Worm (Caenorhabditis elegans) whole organism, young adult: ENCODE data around the gene sdz-19.

Experiments used
- B0019.2 ChIP-seq: fragments of 200-800 bp; sonication (Bioruptor generic); conservative IDR thresholded peaks from 2 replicates; pipeline ENCODE4 v1.3.6; 2022; ENCODE audit warnings: missing genetic modification reagents, missing genetic modification characterization, missing compliant biosample characterization
- F10E7.11 ChIP-seq: sonication (generic microtip); optimal IDR thresholded peaks from 2 replicates; lab custom pipeline; 2017; ENCODE audit warnings: mild to moderate bottlenecking, missing genetic modification characterization, moderate library complexity, missing compliant biosample characterization
- F22D6.2 ChIP-seq: sonication (generic microtip); optimal IDR thresholded peaks from 2 replicates; lab custom pipeline; 2016; ENCODE audit warnings: mild to moderate bottlenecking, missing genetic modification characterization, missing compliant biosample characterization
- F23B12.7 ChIP-seq: sonication (generic microtip); optimal IDR thresholded peaks from 2 replicates; lab custom pipeline; 2017; ENCODE audit warnings: missing genetic modification characterization, mild to moderate bottlenecking, missing compliant biosample characterization, antibody characterized with exemption, moderate library complexity; ENCODE audit not compliant: insufficient read depth
- F39B2.1 ChIP-seq: fragments of 200-800 bp; sonication (Bioruptor generic); IDR thresholded peaks from 2 replicates; pipeline ENCODE4 v1.3.6; 2022; ENCODE audit warnings: missing genetic modification reagents, missing genetic modification characterization, missing compliant biosample characterization
- K11D2.4 ChIP-seq: fragments of 200-800 bp; sonication (Bioruptor generic); IDR thresholded peaks from 2 replicates; pipeline ENCODE4 v1.3.6; 2022; ENCODE audit warnings: missing genetic modification reagents, missing genetic modification characterization, missing compliant biosample characterization
- K12H6.12 ChIP-seq: fragments of 200-800 bp; sonication (Bioruptor generic); optimal IDR thresholded peaks from 2 replicates; lab custom pipeline; 2018; ENCODE audit warnings: mild to moderate bottlenecking, missing genetic modification characterization, missing compliant biosample characterization
- T26A5.8 ChIP-seq: sonication (generic microtip); optimal IDR thresholded peaks from 2 replicates; lab custom pipeline; 2016; ENCODE audit warnings: missing genetic modification characterization, missing compliant biosample characterization
- Y53F4B.3 ChIP-seq: fragments of 200-800 bp; sonication (Bioruptor generic); IDR thresholded peaks from 2 replicates; pipeline ENCODE4 v1.3.6; 2022; ENCODE audit warnings: missing genetic modification reagents, missing genetic modification characterization, missing compliant biosample characterization
- Y79H2A.3 ChIP-seq: fragments of 200-800 bp; sonication (Bioruptor generic); conservative IDR thresholded peaks from 2 replicates; pipeline ENCODE4 v1.3.6; 2022; ENCODE audit warnings: missing genetic modification reagents, missing genetic modification characterization, missing compliant biosample characterization
- ZK185.1 ChIP-seq: sonication (generic microtip); optimal IDR thresholded peaks from 2 replicates; lab custom pipeline; 2016; ENCODE audit warnings: mild to moderate bottlenecking, missing genetic modification characterization, missing compliant biosample characterization; ENCODE audit not compliant: poor library complexity, severe bottlenecking
- akir-1 ChIP-seq: fragments of 200-800 bp; sonication (Bioruptor generic); optimal IDR thresholded peaks from 2 replicates; lab custom pipeline; 2018; ENCODE audit warnings: mild to moderate bottlenecking, missing genetic modification characterization, moderate library complexity, missing compliant biosample characterization
- aptf-2 ChIP-seq: fragments of 200-800 bp; sonication (Bioruptor generic); conservative IDR thresholded peaks from 2 replicates; pipeline ENCODE4 v1.3.6; 2022; ENCODE audit warnings: missing genetic modification reagents, missing genetic modification characterization, missing compliant biosample characterization
- ccch-3 ChIP-seq: fragments of 200-800 bp; sonication (Bioruptor generic); optimal IDR thresholded peaks from 2 replicates; lab custom pipeline; 2018; ENCODE audit warnings: mild to moderate bottlenecking, missing genetic modification characterization, missing compliant biosample characterization
- cebp-1 ChIP-seq, 2 experiments: fragments of 200-800 bp in 1 of 2; sonication (Bioruptor generic) in 1 of 2; sonication (generic microtip) in 1 of 2; IDR thresholded peaks in 1 of 2; optimal IDR thresholded peaks in 1 of 2; 2 replicates each; pipeline versions ENCODE4 v1.3.6 to Lab custom; 2017 to 2022; ENCODE audit warnings: missing compliant biosample characterization in 2 of 2, missing genetic modification characterization in 2 of 2, mild to moderate bottlenecking in 1 of 2, missing genetic modification reagents in 1 of 2, moderate library complexity in 1 of 2
- cebp-2 ChIP-seq: fragments of 200-800 bp; sonication (Bioruptor generic); IDR thresholded peaks from 2 replicates; pipeline ENCODE4 v1.3.6; 2022; ENCODE audit warnings: missing genetic modification characterization, missing compliant biosample characterization
- ceh-100 ChIP-seq: fragments of 200-800 bp; sonication (Bioruptor generic); IDR thresholded peaks from 2 replicates; pipeline ENCODE4 v1.3.6; 2022; ENCODE audit warnings: missing genetic modification reagents, missing genetic modification characterization, missing compliant biosample characterization
- ceh-40 ChIP-seq: fragments of 200-800 bp; sonication (Bioruptor generic); IDR thresholded peaks from 2 replicates; pipeline ENCODE4 v1.3.6; 2022; ENCODE audit warnings: missing genetic modification characterization, missing compliant biosample characterization
- dpff-1 ChIP-seq: sonication (generic microtip); optimal IDR thresholded peaks from 2 replicates; lab custom pipeline; 2017; ENCODE audit warnings: mild to moderate bottlenecking, missing genetic modification characterization, missing compliant biosample characterization
- egl-44 ChIP-seq: fragments of 200-800 bp; sonication (Bioruptor generic); IDR thresholded peaks from 2 replicates; pipeline ENCODE4 v1.3.6; 2022; ENCODE audit warnings: missing genetic modification reagents, missing genetic modification characterization, missing compliant biosample characterization
- egrh-3 ChIP-seq: fragments of 200-800 bp; sonication (Bioruptor generic); IDR thresholded peaks from 2 replicates; pipeline ENCODE4 v1.3.6; 2022; ENCODE audit warnings: missing genetic modification reagents, missing genetic modification characterization, missing compliant biosample characterization
- gei-17 ChIP-seq: fragments of 200-800 bp; sonication (Bioruptor generic); optimal IDR thresholded peaks from 2 replicates; lab custom pipeline; 2018; ENCODE audit warnings: mild to moderate bottlenecking, missing genetic modification characterization, missing compliant biosample characterization
- him-1 ChIP-seq: sonication (generic microtip); optimal IDR thresholded peaks from 2 replicates; lab custom pipeline; 2016; ENCODE audit warnings: missing genotype, missing genetic modification reagents, missing genetic modification characterization, missing compliant biosample characterization
- hlh-12 ChIP-seq: sonication (generic microtip); optimal IDR thresholded peaks from 2 replicates; lab custom pipeline; 2016; ENCODE audit warnings: missing genetic modification characterization, missing compliant biosample characterization
- hmg-20 ChIP-seq: fragments of 200-800 bp; sonication (Bioruptor generic); IDR thresholded peaks from 2 replicates; pipeline ENCODE4 v1.3.6; 2022; ENCODE audit warnings: missing genetic modification reagents, missing genetic modification characterization, missing compliant biosample characterization
- hsf-1 ChIP-seq: fragments of 200-800 bp; sonication (Bioruptor generic); IDR thresholded peaks from 2 replicates; pipeline ENCODE4 v1.3.6; 2022; ENCODE audit warnings: missing genetic modification reagents, missing genetic modification characterization, missing compliant biosample characterization
- lag-1 ChIP-seq: fragments of 200-800 bp; sonication (Bioruptor generic); IDR thresholded peaks from 2 replicates; pipeline ENCODE4 v1.3.6; 2022; ENCODE audit warnings: missing genetic modification reagents, missing genetic modification characterization, missing compliant biosample characterization
- lin-35 ChIP-seq, 3 experiments: fragments of 150-350 bp in 2 of 3; sonication (generic microtip) in 1 of 3; optimal IDR thresholded peaks; 2 replicates each; lab custom pipeline; 2014 to 2018; ENCODE audit warnings: missing biosample characterization in 3 of 3, missing genetic modification characterization in 3 of 3, missing genetic modification reagents in 3 of 3
- lin-54 ChIP-seq: fragments of 200-800 bp; sonication (Bioruptor generic); optimal IDR thresholded peaks from 2 replicates; lab custom pipeline; 2018; ENCODE audit warnings: mild to moderate bottlenecking, missing genetic modification characterization, missing compliant biosample characterization
- lir-1 ChIP-seq: fragments of 200-800 bp; sonication (Bioruptor generic); conservative IDR thresholded peaks from 2 replicates; pipeline ENCODE4 v1.3.6; 2022; ENCODE audit warnings: missing genetic modification reagents, missing genetic modification characterization, missing compliant biosample characterization
- lsl-1 ChIP-seq: fragments of 200-800 bp; sonication (Bioruptor generic); optimal IDR thresholded peaks from 2 replicates; lab custom pipeline; 2018; ENCODE audit warnings: mild to moderate bottlenecking, missing genetic modification characterization, moderate library complexity, missing compliant biosample characterization
- madf-10 ChIP-seq: sonication (generic microtip); optimal IDR thresholded peaks from 2 replicates; lab custom pipeline; 2016; ENCODE audit warnings: mild to moderate bottlenecking, missing genetic modification characterization, missing compliant biosample characterization
- madf-3 ChIP-seq: fragments of 200-800 bp; sonication (Bioruptor generic); IDR thresholded peaks from 2 replicates; pipeline ENCODE4 v1.3.6; 2022; ENCODE audit warnings: missing genetic modification reagents, missing genetic modification characterization, missing compliant biosample characterization
- mxl-1 ChIP-seq: sonication (generic microtip); optimal IDR thresholded peaks from 2 replicates; lab custom pipeline; 2016; ENCODE audit warnings: missing genetic modification characterization, missing compliant biosample characterization
- nfya-1 ChIP-seq: sonication (generic microtip); optimal IDR thresholded peaks from 2 replicates; lab custom pipeline; 2017; ENCODE audit warnings: antibody characterized with exemption, missing compliant biosample characterization, missing genetic modification characterization, borderline replicate concordance; ENCODE audit not compliant: insufficient read depth
- nfyb-1 ChIP-seq: fragments of 200-800 bp; sonication (Bioruptor generic); IDR thresholded peaks from 2 replicates; pipeline ENCODE4 v1.3.6; 2022; ENCODE audit warnings: missing genetic modification reagents, missing genetic modification characterization, missing compliant biosample characterization
- nhr-120 ChIP-seq: fragments of 200-800 bp; sonication (Bioruptor generic); IDR thresholded peaks from 2 replicates; pipeline ENCODE4 v1.3.6; 2022; ENCODE audit warnings: missing genetic modification characterization, missing compliant biosample characterization
- nhr-179 ChIP-seq: sonication (generic microtip); optimal IDR thresholded peaks from 2 replicates; lab custom pipeline; 2016; ENCODE audit warnings: mild to moderate bottlenecking, missing genetic modification characterization, missing compliant biosample characterization
- nhr-90 ChIP-seq: sonication (generic microtip); optimal IDR thresholded peaks from 2 replicates; lab custom pipeline; 2016; ENCODE audit warnings: missing genotype, mild to moderate bottlenecking, missing genetic modification characterization, missing compliant biosample characterization
- repo-1 ChIP-seq: sonication (generic microtip); optimal IDR thresholded peaks from 2 replicates; lab custom pipeline; 2017; ENCODE audit warnings: mild to moderate bottlenecking, missing genetic modification characterization, missing compliant biosample characterization
- snpc-3.4 ChIP-seq: sonication (generic microtip); optimal IDR thresholded peaks from 2 replicates; lab custom pipeline; 2017; ENCODE audit warnings: missing genetic modification characterization, mild to moderate bottlenecking, missing compliant biosample characterization, antibody characterized with exemption, moderate library complexity, missing genotype, missing genetic modification reagents
- tlf-1 ChIP-seq: fragments of 200-800 bp; sonication (Bioruptor generic); optimal IDR thresholded peaks from 2 replicates; lab custom pipeline; 2018; ENCODE audit warnings: mild to moderate bottlenecking, missing genetic modification characterization, missing compliant biosample characterization
- unc-62 ChIP-seq: fragments of 150-350 bp; optimal IDR thresholded peaks from 2 replicates; lab custom pipeline; 2014; ENCODE audit warnings: missing biosample characterization, missing genetic modification reagents, missing genetic modification characterization
- xnd-1 ChIP-seq: sonication (generic microtip); optimal IDR thresholded peaks from 2 replicates; lab custom pipeline; 2016; ENCODE audit warnings: missing genotype, missing genetic modification reagents, missing genetic modification characterization, missing compliant biosample characterization
- zfh-2 ChIP-seq: fragments of 200-800 bp; sonication (Bioruptor generic); conservative IDR thresholded peaks from 2 replicates; pipeline ENCODE4 v1.3.6; 2022; ENCODE audit warnings: missing genetic modification reagents, missing genetic modification characterization, missing compliant biosample characterization
- ztf-25 ChIP-seq: fragments of 200-800 bp; sonication (Bioruptor generic); IDR thresholded peaks from 2 replicates; pipeline ENCODE4 v1.3.6; 2022; ENCODE audit warnings: missing genetic modification reagents, missing genetic modification characterization, missing compliant biosample characterization
- ztf-26 ChIP-seq: sonication (generic microtip); optimal IDR thresholded peaks from 2 replicates; lab custom pipeline; 2017; ENCODE audit warnings: missing genetic modification characterization, missing compliant biosample characterization
- ztf-6 ChIP-seq: fragments of 200-800 bp; sonication (Bioruptor generic); IDR thresholded peaks from 2 replicates; pipeline ENCODE4 v1.3.6; 2022; ENCODE audit warnings: missing genetic modification reagents, missing genetic modification characterization, missing compliant biosample characterization

sdz-19 gene

DNA sequence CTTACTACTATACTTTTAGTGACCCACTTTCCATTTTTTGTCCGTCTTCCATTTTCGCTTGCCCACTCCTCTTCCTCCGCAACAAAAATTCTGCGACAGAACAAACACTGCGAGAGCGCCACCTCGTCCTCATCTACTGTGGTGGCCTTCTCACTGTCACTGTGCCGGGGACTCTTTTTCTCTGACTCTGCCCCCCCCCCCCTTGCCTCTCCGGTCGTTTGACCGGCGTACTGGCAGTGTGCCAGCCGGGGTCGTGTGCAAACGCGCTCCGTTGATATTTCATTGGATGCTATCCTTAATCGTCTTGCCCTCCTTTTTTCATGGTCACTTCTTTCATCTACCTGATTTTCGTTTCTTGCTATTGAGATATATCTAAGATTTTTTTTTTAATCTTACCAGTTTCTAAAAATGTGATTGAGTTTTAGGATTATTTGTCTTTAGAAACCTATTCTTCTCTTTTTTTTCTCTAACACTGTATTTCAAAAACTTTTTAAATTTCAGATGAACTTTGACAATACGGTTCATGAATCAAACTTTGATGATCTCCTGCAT lies 22.6 kb downstream of the sdz-19 start, which contains the start of gene atf-6 (continued):
- no peak for TF ChIP-seq xnd-1
- peak; percentile 53 for TF ChIP-seq ztf-26 (tag; lab: Kevin White, UChicago)
- TF ChIP-seq egrh-3, result peak; percentile 98
- TF ChIP-seq ceh-40 (GFP tag; lab: Robert Waterston, UW), result no peak
- no peak for TF ChIP-seq hmg-20 (GFP tag; lab: Robert Waterston, UW)
- no peak for TF ChIP-seq ccch-3 (GFP tag; lab: Kevin White, UChicago)
- TF ChIP-seq cebp-1 (GFP tag; IDR thresholded peaks at IDR 0.05; lab: Robert Waterston, UW), result no peak
- no peak for TF ChIP-seq cebp-1 (tag; optimal IDR thresholded peaks at IDR 0.05; lab: Kevin White, UChicago)
- peak; percentile 96 for TF ChIP-seq K12H6.12 (tag; lab: Kevin White, UChicago)
- TF ChIP-seq F23B12.7 (tag; lab: Kevin White, UChicago), result peak; percentile 37
- TF ChIP-seq nhr-90 (tag; lab: Kevin White, UChicago), result peak; percentile 39
- TF ChIP-seq egl-44 (GFP tag; lab: Robert Waterston, UW), result peak; percentile 71; the same call in 1 of the 2 replicates
- TF ChIP-seq nfyb-1 (GFP tag; lab: Robert Waterston, UW), result no peak
- no peak for TF ChIP-seq hlh-12 (tag; lab: Kevin White, UChicago)
- TF ChIP-seq mxl-1 (tag; lab: Kevin White, UChicago), result no peak
- no peak for TF ChIP-seq F39B2.1 (GFP tag; lab: Robert Waterston, UW)
- no peak for TF ChIP-seq snpc-3.4 (tag; lab: Kevin White, UChicago)
- TF ChIP-seq lin-35 (GFP tag; optimal IDR thresholded peaks at IDR 0.05; lab: Kevin White, UChicago), result no peak
- 0 out of 2 replicates have a peak, but pooled peaks have one; percentile 44 for TF ChIP-seq ztf-25 (GFP tag; lab: Robert Waterston, UW)
- no peak for TF ChIP-seq nfya-1
- TF ChIP-seq madf-10 (tag; lab: Kevin White, UChicago), result peak; percentile 55
- no peak for TF ChIP-seq ZK185.1 (tag; lab: Kevin White, UChicago)
- TF ChIP-seq nhr-120, result no peak
- TF ChIP-seq unc-62, result no peak
- no peak for TF ChIP-seq Y53F4B.3 (GFP tag; lab: Robert Waterston, UW)
- TF ChIP-seq aptf-2 (GFP tag; lab: Robert Waterston, UW), result no peak
- no peak for TF ChIP-seq T26A5.8 (tag; lab: Kevin White, UChicago)
- TF ChIP-seq gei-17, result peak; percentile 70
- no peak for TF ChIP-seq lsl-1
- no peak for TF ChIP-seq akir-1
- TF ChIP-seq F10E7.11 (tag; lab: Kevin White, UChicago), result no peak
- no peak for TF ChIP-seq nhr-179 (tag; lab: Kevin White, UChicago)
- TF ChIP-seq zfh-2 (GFP tag; lab: Robert Waterston, UW), result peak; percentile 99
- no peak for TF ChIP-seq hsf-1 (GFP tag; lab: Robert Waterston, UW)
- no peak for TF ChIP-seq him-1 (tag; lab: Kevin White, UChicago)
- peak; percentile 71 for TF ChIP-seq K11D2.4 (GFP tag; lab: Robert Waterston, UW)
- no peak for TF ChIP-seq madf-3 (GFP tag; lab: Robert Waterston, UW)
- TF ChIP-seq ceh-100 (GFP tag; lab: Robert Waterston, UW), result no peak
- peak; percentile 58; the same call in 1 of the 2 replicates for TF ChIP-seq ztf-6 (GFP tag; lab: Robert Waterston, UW)
- TF ChIP-seq lin-54 (GFP tag; lab: Kevin White, UChicago), result no peak
- TF ChIP-seq dpff-1, result no peak
- no peak for TF ChIP-seq lag-1 (GFP tag; lab: Robert Waterston, UW)
- peak; percentile 2 for TF ChIP-seq F22D6.2 (tag; lab: Kevin White, UChicago)
- TF ChIP-seq Y79H2A.3, result no peak
- TF ChIP-seq cebp-2 (GFP tag; lab: Robert Waterston, UW), result no peak
- TF ChIP-seq B0019.2 (GFP tag; lab: Robert Waterston, UW), result no peak
- TF ChIP-seq lir-1, result no peak
- TF ChIP-seq tlf-1 (GFP tag; lab: Kevin White, UChicago), result no peak
- TF ChIP-seq repo-1 (tag; lab: Kevin White, UChicago), result no peak
